Worm (Caenorhabditis elegans) whole organism, L3 larva: ENCODE data around the gene R05H5.4.

Source experiments
- aly-2 ChIP-seq: fragments of 150-350 bp; optimal IDR thresholded peaks from 2 replicates; lab custom pipeline; 2014; ENCODE audit warnings: missing biosample characterization, missing genetic modification characterization
- nhr-25 ChIP-seq: sonication (generic microtip); optimal IDR thresholded peaks from 2 replicates; lab custom pipeline; 2017; ENCODE audit warnings: missing biosample characterization, missing genetic modification characterization

DNA sequence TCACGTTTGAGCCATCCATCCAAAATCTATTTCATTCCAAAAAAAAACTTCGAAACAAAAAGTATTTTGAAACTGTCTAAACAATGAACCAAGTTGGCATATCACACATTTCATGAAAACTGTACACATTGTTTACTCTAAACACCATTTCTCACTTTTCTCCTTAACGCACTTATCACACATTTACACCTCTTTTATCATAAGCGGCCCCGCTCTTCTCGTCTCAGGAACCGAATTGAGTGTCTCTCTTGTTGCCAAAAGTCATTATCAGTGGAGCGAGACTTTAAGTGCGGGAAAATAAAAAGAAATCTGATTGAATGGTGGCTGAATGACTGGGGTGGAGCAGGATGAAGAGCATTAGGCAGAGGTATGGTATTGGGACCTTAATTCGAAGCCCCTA lies 32.1 kb upstream of the R05H5.4 start:
- no peak for TF ChIP-seq nhr-25 (tag; lab: Kevin White, UChicago)
- TF ChIP-seq aly-2 (tag; lab: Kevin White, UChicago): no peak
